Fruit fly (Drosophila melanogaster): ENCODE data around the gene Aven.
A peak's percentile ranks its signal among the peaks of the same experiment; 100 is the strongest.

Gene Aven

dm6 chrX:12653574-12653973 is 24.1 kb upstream of the Aven start, which contains the start of gene CkIalpha (continued):
- TF ChIP-seq Atf3 (GFP tag; optimal IDR thresholded peaks at IDR 0.05): no peak
- TF ChIP-seq CG12104 (GFP tag; optimal IDR thresholded peaks at IDR 0.05): no peak
- peak; percentile 35 for TF ChIP-seq CG10543 (GFP tag; optimal IDR thresholded peaks at IDR 0.05)
- TF ChIP-seq CG16813 (GFP tag; IDR thresholded peaks at IDR 0.05; ENCODE audit: partially characterized antibody): peak; percentile 98
- TF ChIP-seq en (GFP tag; optimal IDR thresholded peaks at IDR 0.05): no peak
- TF ChIP-seq CG8924 (tag; optimal IDR thresholded peaks at IDR 0.05): no peak
- TF ChIP-seq Six4 (GFP tag; optimal IDR thresholded peaks at IDR 0.05): peak; percentile 36
- peak; percentile 97 for TF ChIP-seq Dref (GFP tag; IDR thresholded peaks at IDR 0.05)
- TF ChIP-seq Dp (GFP tag; optimal IDR thresholded peaks at IDR 0.05): peak; percentile 95
- TF ChIP-seq az2 (GFP tag; optimal IDR thresholded peaks at IDR 0.05): peak; percentile 45
- TF ChIP-seq Atf6 (GFP tag; IDR thresholded peaks at IDR 0.05): 0 out of 2 replicates have a peak, but pooled peaks have one; percentile 33
- peak; percentile 97 for TF ChIP-seq vnd (GFP tag; IDR thresholded peaks at IDR 0.05; ENCODE audit: partially characterized antibody)
- TF ChIP-seq CG6254 (GFP tag; optimal IDR thresholded peaks at IDR 0.05): no peak
- no peak for TF ChIP-seq sqz (GFP tag; optimal IDR thresholded peaks at IDR 0.05)
- no peak for TF ChIP-seq salm (tag; optimal IDR thresholded peaks at IDR 0.05)
- peak; percentile 72 for TF ChIP-seq HLH54F (GFP tag; optimal IDR thresholded peaks at IDR 0.05)
- no peak for TF ChIP-seq Optix (GFP tag; IDR thresholded peaks at IDR 0.05)
- no peak for TF ChIP-seq CG43689 (GFP tag; IDR thresholded peaks at IDR 0.05)
- no peak for TF ChIP-seq Poxn (GFP tag; IDR thresholded peaks at IDR 0.05)
- TF ChIP-seq CG18011 (GFP tag; optimal IDR thresholded peaks at IDR 0.05): peak; percentile 6
- no peak for TF ChIP-seq HHEX (GFP tag; optimal IDR thresholded peaks at IDR 0.05)
- TF ChIP-seq CG31365 (tag; optimal IDR thresholded peaks at IDR 0.05): no peak
- peak; percentile 45 for TF ChIP-seq YL-1 (GFP tag; optimal IDR thresholded peaks at IDR 0.05)
- no peak for TF ChIP-seq jing (GFP tag; optimal IDR thresholded peaks at IDR 0.05)
- TF ChIP-seq CG4424 (GFP tag; optimal IDR thresholded peaks at IDR 0.05): peak; percentile 20
- peak; percentile 4 for TF ChIP-seq CG12942 (GFP tag; optimal IDR thresholded peaks at IDR 0.05)
- no peak for TF ChIP-seq CG14050 (GFP tag; IDR thresholded peaks at IDR 0.05)
- TF ChIP-seq CG9876 (GFP tag; optimal IDR thresholded peaks at IDR 0.05): peak; percentile 54
- TF ChIP-seq Fer1 (GFP tag; optimal IDR thresholded peaks at IDR 0.05): peak; percentile 35
- no peak for TF ChIP-seq CG8359 (GFP tag; optimal IDR thresholded peaks at IDR 0.05; ENCODE audit: borderline replicate concordance)
- no peak for TF ChIP-seq CG3065 (GFP tag; optimal IDR thresholded peaks at IDR 0.05)
- peak; percentile 56 to 67 for TF ChIP-seq Pdp1 (GFP tag; optimal IDR thresholded peaks at IDR 0.05)
- no peak for TF ChIP-seq grn (GFP tag; optimal IDR thresholded peaks at IDR 0.05)
- TF ChIP-seq ems (GFP tag; optimal IDR thresholded peaks at IDR 0.05): peak; percentile 58
- TF ChIP-seq schlank (tag; optimal IDR thresholded peaks at IDR 0.05): peak; percentile 20
- peak; percentile 34 for TF ChIP-seq unpg (GFP tag; optimal IDR thresholded peaks at IDR 0.05)
- peak; percentile 27 for TF ChIP-seq nerfin-1 (tag; optimal IDR thresholded peaks at IDR 0.05)
- no peak for TF ChIP-seq CG15073 (GFP tag; optimal IDR thresholded peaks at IDR 0.05)
- TF ChIP-seq CG10267 (tag; optimal IDR thresholded peaks at IDR 0.05): peak; percentile 98
- no peak for TF ChIP-seq CG10321 (GFP tag; IDR thresholded peaks at IDR 0.05)
- TF ChIP-seq CG33557 (GFP tag; optimal IDR thresholded peaks at IDR 0.05): no peak
- TF ChIP-seq lov (optimal IDR thresholded peaks at IDR 0.05): no peak
- TF ChIP-seq lov (GFP tag; IDR thresholded peaks at IDR 0.05): no peak
- TF ChIP-seq maf-S (GFP tag; optimal IDR thresholded peaks at IDR 0.05): peak; percentile 43
- TF ChIP-seq Lpt (GFP tag; optimal IDR thresholded peaks at IDR 0.05): no peak
- TF ChIP-seq sug (tag; optimal IDR thresholded peaks at IDR 0.05): peak; percentile 56
- TF ChIP-seq CG3995 (GFP tag; optimal IDR thresholded peaks at IDR 0.05): peak; percentile 79
- no peak for TF ChIP-seq CG7745 (tag; optimal IDR thresholded peaks at IDR 0.05)
- no peak for TF ChIP-seq Doc2 (GFP tag; IDR thresholded peaks at IDR 0.05)
- TF ChIP-seq gro (GFP tag; optimal IDR thresholded peaks at IDR 0.05): peak; percentile 79
- peak; percentile 9 for TF ChIP-seq CG17802 (tag; optimal IDR thresholded peaks at IDR 0.05)
- TF ChIP-seq zen (tag; optimal IDR thresholded peaks at IDR 0.05): peak; percentile 34
